Fruit fly (Drosophila melanogaster): ENCODE results near the gene CG2924.

Gene CG2924

dm6 chrX:2296230-2297044 lies 25.9 kb upstream of the CG2924 start (continued):
- peak; percentile 87 for TF ChIP-seq CG12769 (tag; optimal IDR thresholded peaks at IDR 0.05)
- peak; percentile 63; the same call in 2 of the 3 replicates for TF ChIP-seq CG11456 (GFP tag; IDR thresholded peaks at IDR 0.05)
- peak; percentile 55; the same call in 1 of the 2 replicates for TF ChIP-seq NFAT (GFP tag; IDR thresholded peaks at IDR 0.05)
- TF ChIP-seq tup (GFP tag; optimal IDR thresholded peaks at IDR 0.05) = peak; percentile 58
- peak; percentile 18; the same call in 1 of the 2 replicates for TF ChIP-seq CkIIα-i1 (GFP tag; IDR thresholded peaks at IDR 0.05)
- TF ChIP-seq CG9437 (GFP tag; optimal IDR thresholded peaks at IDR 0.05) = peak; percentile 84
- TF ChIP-seq mld (GFP tag; IDR thresholded peaks at IDR 0.05; ENCODE audit: partially characterized antibody) = no peak
- peak; percentile 55 for TF ChIP-seq CG14050 (GFP tag; IDR thresholded peaks at IDR 0.05)
- peak; percentile 95 for TF ChIP-seq pb (GFP tag; optimal IDR thresholded peaks at IDR 0.05)
- TF ChIP-seq slp2 (GFP tag; optimal IDR thresholded peaks at IDR 0.05) = peak; percentile 95
- TF ChIP-seq CG16813 (GFP tag; IDR thresholded peaks at IDR 0.05; ENCODE audit: partially characterized antibody) = no peak
- peak; percentile 80 for TF ChIP-seq Mrtf (GFP tag; IDR thresholded peaks at IDR 0.05)
- TF ChIP-seq Asciz (GFP tag; optimal IDR thresholded peaks at IDR 0.05) = peak; percentile 85
- peak; percentile 96 for TF ChIP-seq CG7786 (GFP tag; optimal IDR thresholded peaks at IDR 0.05)
- peak; percentile 69; the same call in 2 of the 3 replicates for TF ChIP-seq H15 (GFP tag; IDR thresholded peaks at IDR 0.05)
- peak; percentile 95 for TF ChIP-seq CHES-1-like (GFP tag; optimal IDR thresholded peaks at IDR 0.05)
- TF ChIP-seq onecut (GFP tag; IDR thresholded peaks at IDR 0.05) = peak; percentile 90
- peak; percentile 94 for TF ChIP-seq CG1529 (GFP tag; optimal IDR thresholded peaks at IDR 0.05)
- TF ChIP-seq abd-A (tag; optimal IDR thresholded peaks at IDR 0.05) = peak; percentile 80
- no peak for TF ChIP-seq peb (GFP tag; IDR thresholded peaks at IDR 0.05)
- TF ChIP-seq CG13894 (tag; optimal IDR thresholded peaks at IDR 0.05) = peak; percentile 63
- TF ChIP-seq pnt (GFP tag; optimal IDR thresholded peaks at IDR 0.05) = peak; percentile 92
- peak; percentile 94 for TF ChIP-seq CG9609 (GFP tag; optimal IDR thresholded peaks at IDR 0.05)
- TF ChIP-seq sc (optimal IDR thresholded peaks at IDR 0.05) = no peak
- peak; percentile 94 for TF ChIP-seq sc (GFP tag; optimal IDR thresholded peaks at IDR 0.05)
- peak; percentile 93 for TF ChIP-seq her (GFP tag; optimal IDR thresholded peaks at IDR 0.05)
- TF ChIP-seq Deaf1 (tag; optimal IDR thresholded peaks at IDR 0.05) = peak; percentile 72
- no peak for TF ChIP-seq usp (GFP tag; optimal IDR thresholded peaks at IDR 0.05)
- peak; percentile 86 for TF ChIP-seq CG3407 (GFP tag; optimal IDR thresholded peaks at IDR 0.05)
- TF ChIP-seq CG11247 (GFP tag; IDR thresholded peaks at IDR 0.05) = peak; percentile 62; the same call in 1 of the 2 replicates
- no peak; the same call in 1 of the 2 replicates for TF ChIP-seq Gsc (GFP tag; IDR thresholded peaks at IDR 0.05)
- no peak for TF ChIP-seq hb (GFP tag; IDR thresholded peaks at IDR 0.05; ENCODE audit: partially characterized antibody)
- TF ChIP-seq en (GFP tag; optimal IDR thresholded peaks at IDR 0.05) = peak; percentile 92
- TF ChIP-seq Camta (GFP tag; optimal IDR thresholded peaks at IDR 0.05) = peak; percentile 95
- TF ChIP-seq ranshi (GFP tag; IDR thresholded peaks at IDR 0.05) = peak; percentile 70; the same call in 1 of the 2 replicates
- TF ChIP-seq kni (GFP tag; optimal IDR thresholded peaks at IDR 0.05) = peak; percentile 83
- peak; percentile 91 for TF ChIP-seq pho (GFP tag; optimal IDR thresholded peaks at IDR 0.05)
- peak; percentile 89 for TF ChIP-seq eyg (GFP tag; optimal IDR thresholded peaks at IDR 0.05)
- TF ChIP-seq tap (tag; optimal IDR thresholded peaks at IDR 0.05) = peak; percentile 79
- TF ChIP-seq CG17802 (tag; optimal IDR thresholded peaks at IDR 0.05) = peak; percentile 68
- TF ChIP-seq schlank (tag; optimal IDR thresholded peaks at IDR 0.05) = peak; percentile 73
- TF ChIP-seq CG9797 (GFP tag; optimal IDR thresholded peaks at IDR 0.05) = peak; percentile 45
- no peak for TF ChIP-seq CG8478 (optimal IDR thresholded peaks at IDR 0.05)
- no peak for TF ChIP-seq Tbp (GFP tag; optimal IDR thresholded peaks at IDR 0.05)
- TF ChIP-seq Taf1 (GFP tag; IDR thresholded peaks at IDR 0.05) = peak; percentile 64; the same call in 1 of the 2 replicates
- TF ChIP-seq wek (GFP tag; optimal IDR thresholded peaks at IDR 0.05) = peak; percentile 73
- TF ChIP-seq gce (GFP tag; IDR thresholded peaks at IDR 0.05) = peak; percentile 46; the same call in 1 of the 3 replicates
- TF ChIP-seq da (GFP tag; optimal IDR thresholded peaks at IDR 0.05) = peak; percentile 89
- no peak for TF ChIP-seq sr (GFP tag; IDR thresholded peaks at IDR 0.05)
- TF ChIP-seq CG30403 (GFP tag; optimal IDR thresholded peaks at IDR 0.05) = peak; percentile 95

Measured in whole organism, embryonic.